Worm (Caenorhabditis elegans): ENCODE measurements around the gene oac-20.

DNA sequence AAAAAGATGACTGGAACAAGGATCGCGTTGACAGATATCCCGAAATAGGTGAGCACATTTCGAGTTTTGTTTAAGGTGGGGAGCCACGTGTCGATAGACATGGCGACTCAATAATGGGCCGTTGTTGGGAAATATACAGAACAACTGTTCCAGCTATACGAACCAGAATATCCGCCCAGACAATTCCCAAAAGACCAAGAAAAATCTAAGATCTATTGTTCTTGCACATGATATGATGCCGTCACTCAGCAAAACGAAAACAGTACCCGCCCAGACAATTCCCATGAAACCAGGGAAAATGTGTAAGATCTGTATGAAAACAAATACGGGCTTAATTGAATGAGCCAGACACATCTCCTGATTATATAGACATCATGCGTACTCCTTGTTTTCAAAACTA lies 29.0 kb downstream of the oac-20 start, which contains the start of gene str-231:
- no peak for TF ChIP-seq W03F9.2 (tag; optimal IDR thresholded peaks at IDR 0.05)
- TF ChIP-seq him-1 (tag; optimal IDR thresholded peaks at IDR 0.05), result no peak
